Worm (Caenorhabditis elegans) whole organism, midembryonic: Measurements from ENCODE around the gene scl-9.

Experiments
- klf-2 ChIP-seq: fragments of 200-800 bp; sonication (Bioruptor generic); conservative IDR thresholded peaks from 2 replicates; pipeline ENCODE4 v1.3.6; 2022; ENCODE audit warnings: missing genetic modification reagents, missing genetic modification characterization, missing compliant biosample characterization
- ztf-23 ChIP-seq: fragments of 200-800 bp; sonication (Bioruptor generic); IDR thresholded peaks from 2 replicates; pipeline ENCODE4 v1.3.6; 2022; ENCODE audit warnings: missing genetic modification reagents, missing genetic modification characterization, missing compliant biosample characterization
- ztf-29 ChIP-seq: fragments of 200-800 bp; sonication (Bioruptor generic); IDR thresholded peaks from 2 replicates; pipeline ENCODE4 v1.3.6; 2022; ENCODE audit warnings: missing genetic modification reagents, missing genetic modification characterization, missing compliant biosample characterization

ce11 chrIV:13027801-13028641, 18.9 kb upstream of the scl-9 start:
- TF ChIP-seq ztf-29 (no peak), klf-2 (no peak), ztf-23 (no peak)
